Fruit fly (Drosophila melanogaster): ENCODE data around the gene CG18662.

CG18662 gene

DNA sequence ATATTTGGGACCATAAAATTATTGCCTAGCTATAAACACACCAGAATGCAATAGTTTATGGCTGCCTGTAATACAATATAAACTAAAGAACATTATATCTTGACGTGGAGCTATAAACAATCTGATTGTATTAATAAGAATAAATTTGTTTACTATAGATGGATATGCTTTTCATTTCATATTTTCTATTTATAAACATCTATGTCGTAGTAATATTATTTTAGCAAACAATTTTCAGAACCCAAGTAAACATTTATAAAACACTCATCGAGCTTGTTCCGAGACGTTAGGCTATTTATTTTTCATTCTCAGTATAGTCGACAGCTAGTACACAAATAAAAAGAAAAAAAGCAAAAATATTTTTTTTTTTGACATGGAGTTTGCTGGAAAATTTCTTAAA is at the start of gene CG18662:
TSS of gene CG18662 (plus strand) at position 301 of the 400 bp plus-strand sequence.
- TF ChIP-seq CG17801 (GFP tag; optimal IDR thresholded peaks at IDR 0.05; ENCODE audit: partially characterized antibody) = no peak

DNA sequence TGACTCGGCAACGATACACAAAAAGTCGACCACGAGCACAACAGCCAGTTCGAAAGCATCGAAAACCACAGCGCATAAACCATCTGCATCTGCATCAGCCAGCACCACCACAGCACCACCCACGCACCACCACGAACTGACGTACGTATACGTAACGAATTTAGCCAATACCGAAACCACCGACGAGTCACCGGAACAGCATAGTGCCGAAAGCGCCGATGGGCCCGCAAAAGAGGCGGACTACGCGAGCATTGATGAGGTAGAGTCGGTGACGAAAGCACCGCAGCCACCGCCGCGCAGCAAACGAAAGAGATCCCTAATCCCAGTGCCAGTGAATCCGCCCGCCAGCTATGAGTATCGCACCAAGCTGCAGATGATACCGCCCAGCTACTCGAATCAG is 49.3 kb upstream of the CG18662 start:
- TF ChIP-seq CG17801 (GFP tag; optimal IDR thresholded peaks at IDR 0.05; ENCODE audit: partially characterized antibody) = no peak

DNA sequence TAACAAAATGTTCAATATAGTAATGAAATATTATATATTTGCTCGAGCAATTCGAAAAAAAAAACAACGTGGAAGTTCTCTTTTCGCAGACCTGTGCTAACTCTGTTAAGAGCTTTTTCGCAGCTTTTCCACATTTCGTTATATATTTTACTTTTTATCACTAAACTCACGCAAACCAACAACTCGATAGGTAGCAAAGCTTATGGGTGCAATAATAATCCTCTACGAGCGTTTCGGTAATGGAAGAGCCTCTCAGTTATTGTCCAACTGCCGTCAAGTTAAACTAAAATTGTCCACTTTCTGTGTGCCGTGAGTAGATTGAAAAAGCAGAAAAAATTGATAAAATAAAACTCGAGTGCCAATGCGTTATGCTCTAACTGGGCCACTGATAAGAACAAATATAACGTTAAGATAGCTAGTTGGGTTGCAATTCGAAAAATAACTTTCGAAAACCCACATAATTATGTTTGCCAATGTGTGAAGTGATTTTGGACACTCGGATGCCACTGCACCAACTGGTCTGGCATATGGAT is 46.7 kb upstream of the CG18662 start, which contains the start of gene Tsp29Fa:
TSS of gene Tsp29Fa (plus strand) at position 253 of the 533 bp plus-strand sequence.
- no peak for TF ChIP-seq CG17801 (GFP tag; optimal IDR thresholded peaks at IDR 0.05; ENCODE audit: partially characterized antibody)

DNA sequence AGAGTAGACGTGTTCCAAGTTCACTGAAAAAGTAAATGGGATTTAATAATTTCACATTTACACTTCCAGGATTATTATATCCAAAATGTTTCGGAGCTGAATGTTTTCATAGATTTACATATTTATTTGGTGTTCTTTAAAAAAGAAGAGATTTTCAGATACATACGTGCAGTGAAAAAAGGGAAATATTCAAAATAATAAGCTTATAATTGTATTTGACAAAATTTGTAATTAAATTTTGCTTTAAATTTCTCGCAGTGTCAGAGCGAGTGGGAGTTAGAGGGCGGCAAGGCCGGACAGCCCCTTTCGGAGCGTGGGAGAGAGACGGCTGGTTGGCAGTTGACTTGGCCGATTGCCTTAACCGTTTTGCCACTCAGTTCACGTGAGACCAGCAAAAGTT is 43.5 kb upstream of the CG18662 start, which contains the start of gene Tsp29Fb:
TSS of gene Tsp29Fb (plus strand) at position 388 of the 400 bp plus-strand sequence.
- TF ChIP-seq CG17801 (GFP tag; optimal IDR thresholded peaks at IDR 0.05; ENCODE audit: partially characterized antibody) = no peak

DNA sequence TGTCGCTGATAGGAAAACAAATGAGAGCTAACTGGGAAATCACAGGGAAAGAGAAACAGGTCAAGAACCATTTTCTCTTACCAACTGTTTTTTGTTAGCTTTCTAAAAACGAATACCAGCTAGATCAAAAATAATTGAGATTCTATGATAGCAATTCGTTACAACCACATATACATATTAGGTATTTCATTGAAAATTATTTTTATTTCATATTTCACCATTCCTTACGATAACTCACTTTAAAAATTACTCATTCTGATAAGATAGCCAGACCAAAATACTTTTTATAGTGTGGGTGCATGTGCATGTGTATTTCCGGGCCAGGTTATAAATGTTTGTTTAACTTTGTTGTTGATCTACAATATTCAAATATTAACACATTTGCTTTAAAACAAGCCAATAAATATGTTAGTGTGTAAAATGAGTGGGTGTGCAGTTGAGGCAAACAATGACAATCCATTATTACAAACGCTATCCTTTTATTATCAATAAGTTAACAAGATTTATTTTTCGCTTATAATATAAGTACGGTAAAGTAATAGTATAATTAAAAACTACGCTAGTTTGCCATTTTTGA is 42.5 kb upstream of the CG18662 start:
- peak; percentile 34 for TF ChIP-seq CG17801 (GFP tag; optimal IDR thresholded peaks at IDR 0.05; ENCODE audit: partially characterized antibody)

DNA sequence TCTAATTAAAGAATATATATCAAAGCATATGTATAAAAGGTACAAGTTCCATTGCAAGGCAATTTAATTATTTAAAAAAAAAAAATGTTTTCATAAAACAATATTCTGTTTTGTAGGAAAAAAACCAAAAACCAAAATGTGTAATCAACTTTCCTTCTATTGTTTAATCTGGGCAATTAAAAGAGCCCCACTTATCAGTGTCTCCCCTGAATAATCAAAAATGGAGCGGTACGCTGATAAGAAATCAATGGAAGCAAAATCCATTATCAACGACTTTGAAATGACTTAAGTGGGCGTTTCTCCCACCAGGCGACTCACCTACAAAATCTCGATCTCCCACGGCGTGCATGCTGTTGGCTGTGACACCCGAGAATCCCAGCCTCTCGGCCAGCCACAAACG is 39.8 kb upstream of the CG18662 start:
- TF ChIP-seq CG17801 (GFP tag; optimal IDR thresholded peaks at IDR 0.05; ENCODE audit: partially characterized antibody) = no peak

DNA sequence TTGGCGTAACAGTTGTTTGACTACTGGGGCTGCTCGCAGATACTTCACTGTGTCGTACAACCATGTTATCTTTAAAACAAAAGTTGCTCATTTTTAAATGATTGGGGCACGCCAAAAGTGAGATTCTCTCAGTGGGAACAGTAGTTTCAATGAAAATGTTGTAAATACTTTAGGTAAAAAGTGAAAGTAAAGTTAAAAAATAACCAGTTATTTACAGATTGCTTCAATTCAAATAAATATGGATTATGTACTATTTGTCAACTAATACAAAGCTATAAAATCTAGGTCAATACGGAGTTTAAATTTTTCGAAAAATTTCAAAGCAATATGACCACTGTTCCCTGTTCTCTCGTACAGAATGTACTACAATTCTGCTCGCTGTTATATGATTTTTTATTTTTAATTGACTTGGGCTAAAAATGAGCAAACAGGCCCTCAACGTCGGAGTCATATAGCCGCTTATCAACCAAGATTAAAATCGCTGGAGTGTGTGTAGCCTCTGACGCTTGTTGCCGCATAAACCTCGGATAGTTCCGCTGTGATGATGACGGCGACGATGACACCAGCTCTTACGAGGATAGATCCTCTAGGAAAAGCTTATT is 38.6 kb upstream of the CG18662 start, which contains the start of gene Argl:
TSS of gene Argl (minus strand) at position 370 of the 602 bp plus-strand sequence.
- no peak for TF ChIP-seq CG17801 (GFP tag; optimal IDR thresholded peaks at IDR 0.05; ENCODE audit: partially characterized antibody)

DNA sequence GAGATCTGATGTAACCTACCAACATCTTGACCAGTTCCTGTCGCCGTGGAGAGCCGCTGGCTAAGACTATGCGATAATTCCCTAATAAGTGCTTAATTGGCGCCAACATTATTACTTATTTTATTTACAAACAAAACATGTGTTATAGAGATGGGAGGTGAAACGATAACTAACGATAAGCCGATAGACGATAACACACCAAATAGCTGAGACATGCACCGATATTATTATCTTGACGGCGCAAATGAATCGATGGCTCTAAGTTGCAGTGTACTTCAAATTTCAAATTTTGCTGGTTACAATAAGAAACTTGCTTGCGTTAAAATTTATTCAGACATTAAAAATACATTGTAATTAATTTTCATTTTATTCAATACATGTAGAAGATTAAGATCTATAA is 37.3 kb upstream of the CG18662 start, which contains the start of gene CG9515:
TSS of gene CG9515 (minus strand) at position 148 of the 400 bp plus-strand sequence.
- TF ChIP-seq CG17801 (GFP tag; optimal IDR thresholded peaks at IDR 0.05; ENCODE audit: partially characterized antibody) = peak; percentile 38

DNA sequence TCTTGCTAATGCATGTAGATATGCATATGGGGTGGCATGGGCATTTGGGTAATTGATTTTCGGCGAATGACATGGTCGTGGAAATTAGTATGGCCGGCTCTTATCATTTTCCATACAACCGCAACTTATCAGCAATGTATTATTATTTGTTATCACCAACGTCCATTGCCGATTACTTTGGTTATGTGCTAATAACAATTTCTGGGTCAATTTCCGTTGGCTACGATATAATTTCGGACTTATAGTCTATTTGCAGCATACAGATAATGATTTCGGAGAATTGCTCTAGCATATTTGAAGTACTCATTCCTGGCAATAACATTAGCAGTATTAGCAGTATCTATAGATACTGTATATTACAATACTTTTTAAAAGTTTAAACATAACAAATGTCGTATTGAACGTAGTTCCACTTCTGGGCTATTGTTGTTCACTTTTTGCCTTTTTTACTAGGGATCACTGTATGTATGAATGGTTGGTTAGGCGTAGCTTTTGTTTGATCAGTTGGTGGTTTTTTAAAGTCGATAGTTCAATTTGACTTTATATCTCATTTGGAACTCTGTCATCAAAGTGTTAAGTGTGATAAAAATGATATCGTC is 33.6 kb upstream of the CG18662 start, which contains the start of gene CG46397:
TSS of gene CG46397 (plus strand) at position 549 of the 599 bp plus-strand sequence.
- no peak for TF ChIP-seq CG17801 (GFP tag; optimal IDR thresholded peaks at IDR 0.05; ENCODE audit: partially characterized antibody)

DNA sequence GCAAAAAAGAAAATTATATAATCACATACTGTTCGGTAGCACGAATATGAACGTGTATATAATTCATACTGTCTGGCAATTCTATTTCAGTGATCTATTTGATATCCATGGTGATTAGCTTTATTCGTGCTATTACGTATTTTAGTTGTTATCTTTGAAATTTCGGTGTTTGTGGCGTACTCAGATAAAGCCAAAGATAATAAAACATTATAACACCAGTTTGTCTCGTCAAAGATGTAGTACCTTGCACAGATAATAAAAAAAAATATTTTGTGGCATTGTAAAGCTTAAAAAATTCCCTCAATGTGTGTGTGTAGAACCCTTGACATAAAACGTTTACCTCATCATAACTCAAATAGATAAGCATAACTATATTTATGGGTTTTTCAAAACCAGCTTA is 32.5 kb upstream of the CG18662 start:
- peak; percentile 28 for TF ChIP-seq CG17801 (GFP tag; optimal IDR thresholded peaks at IDR 0.05; ENCODE audit: partially characterized antibody)

DNA sequence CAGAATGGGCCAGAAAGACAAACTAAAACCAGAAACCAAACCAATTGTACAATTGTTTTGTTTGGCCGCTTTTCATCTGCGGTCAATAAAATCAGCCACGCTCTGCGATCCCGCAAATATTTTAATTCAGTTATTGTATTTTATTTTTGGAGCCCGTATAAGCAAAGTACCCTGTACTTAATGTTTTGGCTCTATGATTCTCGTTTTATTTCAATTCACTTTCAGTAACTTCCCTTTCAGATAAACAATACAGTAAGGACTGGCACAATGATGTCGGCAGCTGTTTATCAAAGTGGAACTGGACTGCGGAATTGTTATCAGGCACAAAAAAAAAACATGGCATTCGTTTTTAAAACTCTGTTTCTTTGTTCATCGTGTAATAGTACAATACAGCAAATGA is 31.8 kb upstream of the CG18662 start:
- TF ChIP-seq CG17801 (GFP tag; optimal IDR thresholded peaks at IDR 0.05; ENCODE audit: partially characterized antibody) = no peak

DNA sequence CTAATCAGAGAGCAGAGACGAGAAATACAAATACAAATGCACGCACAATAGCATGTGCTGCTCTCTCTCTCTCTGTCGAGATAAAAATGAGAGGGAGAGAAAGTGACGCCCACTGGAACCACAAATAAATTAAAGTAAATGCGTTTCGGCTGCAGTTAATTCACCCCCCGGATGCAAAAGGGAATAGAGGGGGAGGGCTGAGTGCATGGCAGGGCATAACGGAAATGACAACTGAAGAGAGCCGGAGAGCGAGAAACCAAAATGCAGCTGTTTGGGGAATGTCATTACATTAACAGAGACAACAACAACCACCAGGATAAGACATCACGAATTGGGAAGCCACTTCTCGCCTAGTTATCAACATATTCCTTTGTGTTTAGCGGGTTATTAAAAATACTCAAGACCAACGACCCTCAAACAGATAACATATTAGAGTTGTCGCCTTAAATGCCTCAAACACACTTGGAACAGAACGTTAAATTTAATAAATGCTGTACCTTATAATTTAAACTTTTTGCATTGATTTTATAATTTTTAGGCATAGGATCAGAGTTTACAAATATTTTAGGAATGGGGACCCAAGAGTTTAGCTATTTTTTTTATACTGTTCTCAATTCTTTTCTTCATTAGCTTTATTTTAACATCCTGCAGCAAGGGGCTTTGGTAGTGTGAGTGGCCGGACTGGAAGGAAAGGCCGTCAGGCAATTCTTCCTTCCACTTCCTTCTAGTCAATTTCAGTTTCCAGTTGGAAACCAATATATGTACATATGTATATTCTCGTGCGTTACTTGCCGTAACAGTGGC is 30.3 kb upstream of the CG18662 start:
- TF ChIP-seq CG17801 (GFP tag; optimal IDR thresholded peaks at IDR 0.05; ENCODE audit: partially characterized antibody) = no peak

DNA sequence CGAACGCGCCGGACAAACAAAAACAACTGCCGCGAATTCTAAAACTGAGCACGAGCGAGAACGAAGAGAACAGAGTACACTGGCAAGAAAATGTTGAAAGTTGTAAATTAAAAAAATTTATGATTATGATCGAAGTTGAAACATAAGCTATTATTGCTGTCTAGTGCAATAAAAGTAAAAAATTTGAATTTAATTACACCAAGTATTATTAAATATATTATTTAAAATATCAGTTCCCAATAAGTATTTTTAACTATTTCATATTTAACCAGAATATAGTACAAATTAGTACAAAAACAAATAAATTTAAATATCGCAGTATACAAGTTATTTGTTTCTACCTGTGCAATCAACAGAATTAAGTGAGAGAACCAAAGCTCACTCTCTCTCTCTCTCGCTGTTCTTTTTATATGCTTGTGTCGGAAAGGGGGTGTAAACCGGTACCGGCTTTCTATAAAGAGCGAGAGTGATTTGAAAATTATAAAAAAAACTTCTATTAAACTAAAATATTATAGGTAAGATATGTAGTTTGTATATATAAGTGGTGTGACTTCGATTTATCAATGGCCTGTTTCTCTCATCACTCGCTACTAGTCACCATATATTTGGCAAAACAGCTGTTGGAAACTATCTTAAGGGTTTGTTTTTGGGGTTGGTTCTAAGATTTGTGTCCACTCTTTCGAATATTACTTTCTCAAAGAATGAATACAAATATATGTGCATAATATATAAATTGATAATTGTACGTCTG is 29.1 kb upstream of the CG18662 start, which contains the start of gene C1GalTA:
TSS of gene C1GalTA (minus strand) at position 33 of the 751 bp plus-strand sequence.
- peak; percentile 99 for TF ChIP-seq CG17801 (GFP tag; optimal IDR thresholded peaks at IDR 0.05; ENCODE audit: partially characterized antibody)
